Fruit fly (Drosophila melanogaster) whole organism, adult: ENCODE data around the gene Frmd5.

ENCODE experiments used
- CG11617 ChIP-seq: fragments of 200-800 bp; sonication (Bioruptor generic); optimal IDR thresholded peaks from 2 replicates; lab custom pipeline; 2017; ENCODE audit warnings: mild to moderate bottlenecking, missing biosample characterization, missing genetic modification reagents, missing genetic modification characterization
- CG12768 ChIP-seq: fragments of 200-800 bp; sonication (Bioruptor generic); optimal IDR thresholded peaks from 2 replicates; lab custom pipeline; 2017; ENCODE audit warnings: missing biosample characterization, missing genetic modification characterization, mild to moderate bottlenecking, moderate library complexity, missing genetic modification reagents
- CG14711 ChIP-seq: fragments of 200-800 bp; sonication (Bioruptor generic); optimal IDR thresholded peaks from 2 replicates; lab custom pipeline; 2018; ENCODE audit warnings: missing biosample characterization, mild to moderate bottlenecking, missing genetic modification characterization, moderate library complexity
- CG1620 ChIP-seq: fragments of 200-800 bp; sonication (Bioruptor generic); optimal IDR thresholded peaks from 2 replicates; lab custom pipeline; 2016; ENCODE audit warnings: missing biosample characterization, missing genetic modification characterization
- CG33017 ChIP-seq: fragments of 200-800 bp; sonication (Bioruptor generic); optimal IDR thresholded peaks from 2 replicates; lab custom pipeline; 2018; ENCODE audit warnings: missing biosample characterization, mild to moderate bottlenecking, missing genetic modification characterization, moderate library complexity
- CG5204 ChIP-seq: fragments of 200-800 bp; sonication (Bioruptor generic); optimal IDR thresholded peaks from 2 replicates; lab custom pipeline; 2016; ENCODE audit warnings: missing biosample characterization, missing genetic modification characterization
- CG7045 ChIP-seq: fragments of 200-800 bp; sonication (Bioruptor generic); optimal IDR thresholded peaks from 2 replicates; lab custom pipeline; 2017; ENCODE audit warnings: missing biosample characterization, mild to moderate bottlenecking, missing genetic modification characterization
- CG7101 ChIP-seq: fragments of 200-800 bp; sonication (Bioruptor generic); optimal IDR thresholded peaks from 2 replicates; lab custom pipeline; 2018; ENCODE audit warnings: missing biosample characterization, mild to moderate bottlenecking, missing genetic modification characterization, moderate library complexity
- Clk ChIP-seq: fragments of 200-800 bp; sonication (Bioruptor generic); optimal IDR thresholded peaks from 2 replicates; lab custom pipeline; 2017; ENCODE audit warnings: missing biosample characterization, missing genetic modification characterization
- Crg-1 ChIP-seq: fragments of 200-800 bp; sonication (Bioruptor generic); optimal IDR thresholded peaks from 2 replicates; lab custom pipeline; 2016; ENCODE audit warnings: missing biosample characterization, missing genetic modification characterization
- Hr96 ChIP-seq: fragments of 200-800 bp; sonication (Bioruptor generic); optimal IDR thresholded peaks from 2 replicates; lab custom pipeline; 2016; ENCODE audit warnings: missing biosample characterization, missing genetic modification characterization
- Mnt ChIP-seq: fragments of 200-800 bp; sonication (Bioruptor generic); optimal IDR thresholded peaks from 2 replicates; lab custom pipeline; 2016; ENCODE audit warnings: missing biosample characterization, mild to moderate bottlenecking, missing genetic modification characterization
- bab1 ChIP-seq: fragments of 200-800 bp; sonication (Bioruptor generic); optimal IDR thresholded peaks from 3 replicates; lab custom pipeline; 2019; ENCODE audit warnings: missing biosample characterization, mild to moderate bottlenecking, missing genetic modification characterization, moderate library complexity
- cic ChIP-seq: fragments of 200-800 bp; sonication (Bioruptor generic); optimal IDR thresholded peaks from 2 replicates; lab custom pipeline; 2017; ENCODE audit warnings: missing biosample characterization, mild to moderate bottlenecking, missing genetic modification characterization, moderate library complexity
- cnc ChIP-seq, 2 experiments: fragments of >200 bp; optimal IDR thresholded peaks; 2 replicates each; lab custom pipeline; 2017
- kay ChIP-seq: fragments of 200-800 bp; sonication (Bioruptor generic); peaks from one replicate; lab custom pipeline; 2016; ENCODE audit warnings: missing biosample characterization, missing genetic modification characterization, borderline replicate concordance
- ovo ChIP-seq: fragments of 200-800 bp; sonication (Bioruptor generic); optimal IDR thresholded peaks from 2 replicates; lab custom pipeline; 2016; ENCODE audit warnings: missing biosample characterization, missing genetic modification characterization
- pad ChIP-seq: fragments of 200-800 bp; sonication (Bioruptor generic); optimal IDR thresholded peaks from 3 replicates; lab custom pipeline; 2017; ENCODE audit warnings: missing biosample characterization, missing genetic modification characterization, mild to moderate bottlenecking, moderate library complexity, missing genetic modification reagents
- tj ChIP-seq: fragments of 200-800 bp; sonication (Bioruptor generic); optimal IDR thresholded peaks from 3 replicates; lab custom pipeline; 2017; ENCODE audit warnings: missing biosample characterization, mild to moderate bottlenecking, missing genetic modification characterization, moderate library complexity
- toe ChIP-seq: fragments of 200-800 bp; sonication (Bioruptor generic); optimal IDR thresholded peaks from 2 replicates; lab custom pipeline; 2016; ENCODE audit warnings: missing biosample characterization, missing genetic modification characterization

Frmd5 gene

DNA sequence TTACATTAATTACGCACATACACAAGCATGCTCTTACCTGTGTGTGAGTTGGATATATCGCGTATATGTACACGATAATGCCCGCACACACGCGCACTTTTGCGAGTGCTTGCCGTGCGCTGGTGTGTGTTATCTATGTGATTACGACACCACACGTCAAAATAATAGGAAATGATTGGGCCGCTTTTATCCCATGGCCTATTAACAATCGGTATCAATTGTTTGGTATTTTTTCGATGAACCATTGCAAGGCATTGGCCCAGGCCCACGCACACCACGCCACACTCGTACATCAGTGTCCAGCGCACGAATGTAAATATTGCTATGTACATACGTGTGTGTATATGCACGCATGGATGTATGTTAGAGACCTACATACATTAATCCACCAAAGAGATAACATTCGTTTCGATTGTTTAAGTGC lies 9.4 kb upstream of the Frmd5 start:
- TF ChIP-seq cic, result peak; percentile 87
- TF ChIP-seq CG33017 (tag; lab: Kevin White, UChicago), result peak; percentile 56
- no peak for TF ChIP-seq CG5204 (GFP tag; lab: Kevin White, UChicago)
- peak; percentile 62 for TF ChIP-seq bab1
- TF ChIP-seq kay (GFP tag; lab: Kevin White, UChicago), result peak; percentile 98
- TF ChIP-seq Hr96 (GFP tag; lab: Kevin White, UChicago), result no peak
- peak; percentile 73 for TF ChIP-seq tj (GFP tag; lab: Kevin White, UChicago)
- TF ChIP-seq CG11617 (GFP tag; lab: Kevin White, UChicago), result peak; percentile 68
- peak; percentile 85 for TF ChIP-seq Mnt (GFP tag; lab: Kevin White, UChicago)
- peak; percentile 61 for TF ChIP-seq Crg-1 (GFP tag; lab: Kevin White, UChicago)
- TF ChIP-seq cnc (optimal IDR thresholded peaks at IDR 0.05; lab: Kevin White, UChicago), result no peak
- TF ChIP-seq ovo (GFP tag; lab: Kevin White, UChicago), result peak; percentile 45
- TF ChIP-seq CG7101 (tag; lab: Kevin White, UChicago), result peak; percentile 55
- TF ChIP-seq pad, result peak; percentile 44
- TF ChIP-seq CG1620 (GFP tag; lab: Kevin White, UChicago), result peak; percentile 28
- peak; percentile 62 for TF ChIP-seq CG7045
- peak; percentile 59 for TF ChIP-seq Clk
- peak; percentile 85 for TF ChIP-seq CG12768 (GFP tag; lab: Kevin White, UChicago)
- peak; percentile 43 for TF ChIP-seq CG14711 (tag; lab: Kevin White, UChicago)
- TF ChIP-seq toe, result no peak

DNA sequence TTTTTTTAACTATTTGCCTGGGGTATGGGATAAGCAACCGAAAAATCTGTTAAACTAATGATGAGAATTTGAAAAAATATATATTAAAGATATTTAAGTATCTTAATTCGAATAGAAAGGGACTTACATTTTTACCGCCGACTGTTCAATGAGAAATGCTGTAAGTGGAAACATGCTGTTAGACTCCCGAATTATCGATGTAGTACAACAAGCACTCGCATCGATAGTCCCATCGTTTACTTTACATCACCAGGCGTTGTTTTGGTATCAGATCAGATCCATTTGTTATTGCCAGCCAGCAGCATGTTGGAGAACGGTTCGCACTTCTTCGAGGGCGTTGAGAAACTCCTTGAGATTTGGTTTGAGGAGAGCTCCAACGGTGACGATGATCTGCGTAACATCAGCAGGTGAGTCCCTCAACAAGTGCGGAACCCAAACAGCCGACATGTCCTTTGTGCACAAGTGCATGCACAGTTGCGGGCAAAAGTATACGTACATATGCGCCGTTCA lies 5.0 kb upstream of the Frmd5 start, which contains the start of gene SamDC:
TSS of gene SamDC (plus strand) at position 246 of the 510 bp plus-strand sequence.
- TF ChIP-seq bab1 (peak; percentile 63), cic (peak; percentile 31), tj (GFP tag; lab: Kevin White, UChicago) (no peak), Mnt (GFP tag; lab: Kevin White, UChicago) (peak; percentile 44), pad (peak; percentile 12), CG14711 (tag; lab: Kevin White, UChicago) (no peak), CG7101 (tag; lab: Kevin White, UChicago) (peak; percentile 35), kay (GFP tag; lab: Kevin White, UChicago) (no peak), CG1620 (GFP tag; lab: Kevin White, UChicago) (peak; percentile 18), CG11617 (GFP tag; lab: Kevin White, UChicago) (peak; percentile 15)

DNA sequence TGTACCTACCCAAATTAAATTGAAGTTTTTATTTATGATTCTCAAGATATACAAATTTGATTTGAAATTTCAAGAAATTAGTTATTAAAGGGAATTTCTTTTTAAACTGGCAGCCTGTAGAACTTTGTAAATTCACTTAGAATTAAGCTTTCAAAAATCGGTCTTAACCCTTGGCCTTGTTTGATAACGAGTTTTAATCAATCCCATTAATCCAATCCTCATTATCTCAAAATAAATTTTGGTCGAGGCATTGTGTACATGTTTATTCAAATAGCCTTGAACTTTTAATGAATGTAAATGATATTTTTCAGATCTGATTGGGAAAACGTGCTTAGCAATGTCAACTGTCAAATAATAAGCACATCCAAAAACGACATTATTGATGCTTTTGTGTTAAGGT lies 4.4 kb upstream of the Frmd5 start:
- TF ChIP-seq ovo (GFP tag; lab: Kevin White, UChicago), result no peak
- no peak for TF ChIP-seq CG12768 (GFP tag; lab: Kevin White, UChicago)
- no peak for TF ChIP-seq CG5204 (GFP tag; lab: Kevin White, UChicago)
- TF ChIP-seq kay (GFP tag; lab: Kevin White, UChicago), result peak; percentile 72

DNA sequence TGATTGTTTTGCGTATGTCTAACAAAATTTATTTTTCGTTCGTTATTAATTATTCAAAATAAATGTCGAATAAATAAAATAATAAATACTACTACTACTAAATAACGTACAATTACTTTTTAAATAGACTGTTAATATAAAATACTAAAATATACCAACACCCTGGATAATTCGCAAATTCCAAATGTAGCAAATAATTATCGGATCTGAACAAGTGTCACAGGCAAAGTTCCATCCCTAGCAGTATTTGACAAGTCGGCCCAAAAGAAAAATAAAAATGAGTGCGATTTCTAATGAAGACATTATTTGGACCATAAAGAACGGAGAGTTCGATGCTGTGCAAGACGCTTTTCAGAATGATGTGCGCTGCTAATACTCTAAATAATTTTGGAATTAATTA lies 2.8 kb upstream of the Frmd5 start, which contains the start of gene CG31715:
TSS of gene CG31715 (plus strand) at position 212 of the 400 bp plus-strand sequence.
- TF ChIP-seq bab1 (peak; percentile 62), CG14711 (tag; lab: Kevin White, UChicago) (peak; percentile 20), ovo (GFP tag; lab: Kevin White, UChicago) (no peak), cnc (optimal IDR thresholded peaks at IDR 0.05; lab: Kevin White, UChicago) (no peak), CG7101 (tag; lab: Kevin White, UChicago) (peak; percentile 40), Mnt (GFP tag; lab: Kevin White, UChicago) (peak; percentile 5), tj (GFP tag; lab: Kevin White, UChicago) (peak; percentile 11), cic (no peak), CG11617 (GFP tag; lab: Kevin White, UChicago) (peak; percentile 11), kay (GFP tag; lab: Kevin White, UChicago) (peak; percentile 66), pad (no peak), toe (no peak), CG33017 (tag; lab: Kevin White, UChicago) (peak; percentile 5)

DNA sequence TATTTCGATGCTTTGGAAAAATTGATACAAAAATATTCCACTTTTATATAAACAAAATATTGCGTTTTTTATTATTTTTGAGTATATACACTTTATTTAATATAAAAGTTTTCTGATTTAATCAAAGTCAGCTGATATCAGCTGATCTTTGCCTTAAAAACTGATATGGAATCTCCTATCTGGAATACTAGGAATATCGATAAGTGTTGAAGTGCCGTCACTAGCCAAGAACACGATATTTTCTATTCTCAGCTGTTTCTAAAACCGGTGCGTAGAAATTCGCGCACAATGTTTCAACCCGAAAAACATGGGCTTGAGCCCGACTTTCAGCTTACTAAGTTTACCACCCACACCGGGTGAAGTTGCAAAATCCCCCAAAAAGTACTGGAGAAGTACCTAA lies 1.8 kb upstream of the Frmd5 start, which contains the start of gene Sps2:
TSS of gene Sps2 (plus strand) at position 124 of the 400 bp plus-strand sequence.
- peak; percentile 19 for TF ChIP-seq CG11617 (GFP tag; lab: Kevin White, UChicago)
- peak; percentile 15 for TF ChIP-seq CG7101 (tag; lab: Kevin White, UChicago)
- no peak for TF ChIP-seq CG5204 (GFP tag; lab: Kevin White, UChicago)
- TF ChIP-seq cnc (optimal IDR thresholded peaks at IDR 0.05; lab: Kevin White, UChicago), result no peak
- no peak for TF ChIP-seq pad
- TF ChIP-seq Mnt (GFP tag; lab: Kevin White, UChicago), result peak; percentile 22
- TF ChIP-seq CG14711 (tag; lab: Kevin White, UChicago), result peak; percentile 12
- TF ChIP-seq tj (GFP tag; lab: Kevin White, UChicago), result peak; percentile 25
- TF ChIP-seq CG1620 (GFP tag; lab: Kevin White, UChicago), result no peak
- no peak for TF ChIP-seq CG33017 (tag; lab: Kevin White, UChicago)
- TF ChIP-seq ovo (GFP tag; lab: Kevin White, UChicago), result no peak
- TF ChIP-seq CG12768 (GFP tag; lab: Kevin White, UChicago), result no peak
- TF ChIP-seq bab1, result peak; percentile 69
- TF ChIP-seq kay (GFP tag; lab: Kevin White, UChicago), result no peak
- peak; percentile 16 for TF ChIP-seq cic
- no peak for TF ChIP-seq CG7045

DNA sequence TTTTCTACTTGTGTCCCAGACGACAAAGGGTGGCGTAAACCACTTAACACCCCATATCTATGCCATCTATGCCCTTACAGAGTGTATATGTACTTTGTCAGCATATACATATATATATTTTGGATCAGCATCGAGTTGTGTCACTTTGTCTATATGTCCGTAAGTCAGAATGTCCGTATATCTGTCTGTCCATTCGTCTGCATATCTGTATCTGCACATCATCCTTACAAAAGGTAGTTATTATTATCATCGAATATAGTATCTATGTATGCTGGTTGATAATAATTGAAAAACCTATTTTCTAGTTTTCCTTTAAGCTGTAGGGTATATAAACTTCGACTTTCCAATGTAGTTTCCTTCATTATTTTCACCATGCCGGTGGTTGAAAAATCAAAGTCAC lies 6.9 kb downstream of the Frmd5 start:
- TF ChIP-seq kay (GFP tag; lab: Kevin White, UChicago), result no peak
- TF ChIP-seq ovo (GFP tag; lab: Kevin White, UChicago), result no peak
- TF ChIP-seq CG5204 (GFP tag; lab: Kevin White, UChicago), result no peak
- no peak for TF ChIP-seq Hr96 (GFP tag; lab: Kevin White, UChicago)
- no peak for TF ChIP-seq cic
- TF ChIP-seq tj (GFP tag; lab: Kevin White, UChicago), result no peak
- no peak for TF ChIP-seq toe
- TF ChIP-seq pad, result no peak
- no peak for TF ChIP-seq cnc (optimal IDR thresholded peaks at IDR 0.05; lab: Kevin White, UChicago)
- no peak for TF ChIP-seq CG7045
- TF ChIP-seq CG12768 (GFP tag; lab: Kevin White, UChicago), result no peak
- no peak for TF ChIP-seq CG11617 (GFP tag; lab: Kevin White, UChicago)
- no peak for TF ChIP-seq CG1620 (GFP tag; lab: Kevin White, UChicago)
